Worm (Caenorhabditis elegans): ENCODE data around the gene twk-14.

Gene twk-14

DNA sequence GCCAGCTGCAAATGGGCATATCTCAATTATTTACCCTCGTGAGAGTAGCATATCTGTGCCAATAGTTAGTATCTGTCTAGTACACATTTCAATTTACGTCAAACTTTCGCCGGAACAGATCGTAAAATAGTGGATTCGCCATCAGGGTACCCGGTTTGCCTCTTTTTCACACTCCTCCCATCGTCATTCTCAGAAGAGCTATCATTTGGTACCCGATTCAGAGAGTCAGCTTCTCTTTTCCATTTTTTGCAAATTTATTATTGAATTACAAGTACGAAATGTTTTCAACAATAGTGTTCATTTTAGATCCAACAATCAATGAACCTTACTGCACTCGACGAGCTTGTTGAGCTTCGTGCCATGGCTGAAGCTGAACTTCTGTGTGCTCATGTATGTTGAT, 33.5 kb upstream of the twk-14 start, which contains the start of gene C54D10.5:
C54D10.5 (plus strand) TSS at position 301 of the 400 bp plus-strand sequence.
- no peak for TF ChIP-seq ztf-18 (tag; optimal IDR thresholded peaks at IDR 0.05)
- TF ChIP-seq aptf-2 (GFP tag; conservative IDR thresholded peaks at IDR 0.05), result no peak
- no peak for TF ChIP-seq F55B11.4 (tag; optimal IDR thresholded peaks at IDR 0.05; ENCODE audit: borderline replicate concordance, insufficient read depth)

DNA sequence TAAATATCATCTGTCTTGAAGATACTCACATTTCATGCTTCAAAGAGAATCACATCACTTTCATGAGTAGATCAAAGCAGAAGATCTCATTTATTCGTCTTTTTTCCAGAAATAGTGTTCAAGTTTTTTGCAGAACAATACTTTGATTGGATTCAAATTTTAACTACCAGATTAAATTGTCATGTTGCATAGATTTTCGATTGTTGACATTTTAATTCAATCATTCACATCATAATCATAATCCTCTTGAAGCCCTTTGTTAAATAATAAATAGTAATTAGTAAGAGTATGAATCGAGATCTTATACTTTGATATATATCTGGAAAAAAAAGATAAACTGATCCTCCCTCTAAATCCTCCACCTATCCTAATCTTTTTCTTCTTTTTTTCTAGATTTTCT, 32.3 kb upstream of the twk-14 start:
- no peak for TF ChIP-seq nhr-120 (GFP tag; IDR thresholded peaks at IDR 0.05)

DNA sequence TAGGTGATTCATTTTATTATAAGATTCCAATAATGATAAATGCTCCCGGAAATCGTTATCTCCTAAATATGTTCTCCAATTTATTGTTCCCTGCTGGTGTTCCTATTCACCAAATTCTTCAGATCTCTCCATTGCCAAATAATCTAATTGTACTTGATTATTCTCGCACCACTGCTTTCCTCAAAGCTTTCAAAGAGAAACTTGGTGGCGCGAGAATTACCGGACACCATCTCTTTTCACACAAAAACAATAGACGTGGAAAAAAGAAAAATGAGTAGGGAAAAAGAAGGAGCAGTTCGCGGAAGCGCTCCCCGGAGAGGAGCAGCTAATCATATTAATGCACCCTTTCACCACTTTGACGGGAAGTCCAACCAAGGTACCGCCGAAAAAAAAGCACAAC, 25.9 kb upstream of the twk-14 start:
- TF ChIP-seq madf-8 (GFP tag; conservative IDR thresholded peaks at IDR 0.05) (no peak), ztf-28 (GFP tag; IDR thresholded peaks at IDR 0.05) (no peak), nfya-1 (tag; optimal IDR thresholded peaks at IDR 0.05; ENCODE audit: borderline replicate concordance, insufficient read depth) (no peak), C17E4.6 (GFP tag; IDR thresholded peaks at IDR 0.05) (no peak), Y56A3A.18 (GFP tag; IDR thresholded peaks at IDR 0.05) (no peak), F57A8.1 (GFP tag; optimal IDR thresholded peaks at IDR 0.05) (no peak), snpc-4 (GFP tag; optimal IDR thresholded peaks at IDR 0.05) (no peak), snpc-4 (tag; optimal IDR thresholded peaks at IDR 0.05) (no peak), mes-4 (tag; optimal IDR thresholded peaks at IDR 0.05) (no peak), hlh-26 (GFP tag; conservative IDR thresholded peaks at IDR 0.05) (no peak), aptf-2 (GFP tag; conservative IDR thresholded peaks at IDR 0.05) (no peak), rec-8 (tag; optimal IDR thresholded peaks at IDR 0.05) (no peak), die-1 (tag; optimal IDR thresholded peaks at IDR 0.05) (no peak), bed-2 (GFP tag; IDR thresholded peaks at IDR 0.05) (no peak), ztf-25 (GFP tag; IDR thresholded peaks at IDR 0.05) (no peak)

DNA sequence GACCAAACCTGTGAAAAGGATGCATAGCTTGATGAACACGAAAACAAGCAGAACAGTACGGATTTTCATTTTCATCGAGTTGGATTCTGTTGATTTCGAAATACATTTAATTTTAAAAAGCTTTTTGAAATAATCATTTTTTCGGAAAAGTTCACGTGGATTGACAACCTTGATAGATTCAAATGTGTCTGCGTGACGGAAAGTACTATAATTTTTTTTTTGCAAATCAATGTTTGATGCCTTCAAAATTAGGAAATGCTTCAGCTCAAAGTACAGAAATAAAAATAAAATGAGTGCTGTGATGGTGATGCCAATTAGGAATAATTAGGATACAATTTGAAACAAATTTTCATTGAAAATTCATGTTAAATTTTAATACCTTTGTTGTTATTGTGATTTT, 25.3 kb upstream of the twk-14 start, which contains the start of gene C54D10.4:
C54D10.4 (minus strand) TSS at position 101 of the 400 bp plus-strand sequence.
- TF ChIP-seq hlh-26 (GFP tag; conservative IDR thresholded peaks at IDR 0.05), result no peak
- TF ChIP-seq tbx-9 (tag; optimal IDR thresholded peaks at IDR 0.05; ENCODE audit: borderline replicate concordance), result no peak
- TF ChIP-seq snpc-1.3 (tag; optimal IDR thresholded peaks at IDR 0.05; ENCODE audit: insufficient read depth), result no peak

DNA sequence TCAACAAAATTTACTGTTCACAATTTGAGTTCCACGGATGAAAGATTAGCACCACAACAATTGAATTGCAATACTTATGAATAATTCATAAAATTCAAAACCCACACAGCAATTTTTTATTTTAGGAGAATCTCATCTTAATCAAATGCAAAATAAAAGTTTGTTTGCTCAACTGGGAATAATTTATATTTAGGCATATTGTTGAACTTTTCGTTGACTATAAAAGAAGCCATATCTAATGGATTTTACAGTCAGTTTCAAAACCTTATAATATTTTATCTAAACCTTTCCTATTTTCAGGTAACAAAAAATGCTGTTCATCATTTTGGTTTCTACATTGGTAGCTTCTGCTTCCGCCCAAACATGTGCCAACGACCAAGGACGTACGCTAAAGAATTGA, 22.8 kb upstream of the twk-14 start, which contains the start of gene C54D10.3:
C54D10.3 (plus strand) TSS at position 301 of the 400 bp plus-strand sequence.
- TF ChIP-seq nhr-120 (GFP tag; IDR thresholded peaks at IDR 0.05), result no peak
- TF ChIP-seq mes-4 (tag; optimal IDR thresholded peaks at IDR 0.05), result no peak

DNA sequence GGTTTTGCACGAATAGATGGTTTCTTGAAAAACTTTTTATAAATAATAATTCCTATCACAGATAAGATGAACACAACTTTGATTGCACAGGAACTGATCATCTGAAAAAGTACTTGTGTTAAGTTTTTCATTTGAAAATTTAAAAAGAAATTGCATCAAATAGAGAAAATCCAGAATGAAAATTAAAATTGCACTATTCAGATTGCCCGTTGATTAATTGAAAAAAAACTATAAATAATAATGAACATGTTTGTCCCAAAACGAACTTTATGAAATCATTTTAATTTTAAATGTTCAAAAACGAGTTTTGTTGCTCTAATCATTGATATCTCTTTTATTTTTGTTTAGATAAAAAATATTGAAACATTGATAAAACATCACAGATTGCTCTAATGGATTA, 21.8 kb upstream of the twk-14 start, which contains the start of gene cdr-3:
cdr-3 (minus strand) TSS at position 101 of the 400 bp plus-strand sequence.
- TF ChIP-seq dpl-1 (GFP tag; optimal IDR thresholded peaks at IDR 0.05) (no peak), attf-3 (GFP tag; conservative IDR thresholded peaks at IDR 0.05) (no peak), F52B5.7 (tag; optimal IDR thresholded peaks at IDR 0.05) (no peak), nhr-27 (tag; optimal IDR thresholded peaks at IDR 0.05) (no peak), atf-7 (tag; optimal IDR thresholded peaks at IDR 0.05) (no peak), Y53F4B.3 (GFP tag; IDR thresholded peaks at IDR 0.05) (no peak), snpc-1.1 (tag; optimal IDR thresholded peaks at IDR 0.05; ENCODE audit: insufficient read depth) (no peak), unc-62 (GFP tag; optimal IDR thresholded peaks at IDR 0.05) (no peak), ceh-58 (GFP tag; IDR thresholded peaks at IDR 0.05) (no peak), ceh-79 (tag; optimal IDR thresholded peaks at IDR 0.05) (no peak), T07F8.4 (tag; optimal IDR thresholded peaks at IDR 0.05) (no peak), nhr-80 (tag; optimal IDR thresholded peaks at IDR 0.05) (no peak), ceh-100 (GFP tag; IDR thresholded peaks at IDR 0.05) (no peak), cebp-1 (GFP tag; IDR thresholded peaks at IDR 0.05) (no peak), cebp-1 (tag; optimal IDR thresholded peaks at IDR 0.05) (no peak), Y53G8AR.9 (GFP tag; conservative IDR thresholded peaks at IDR 0.05) (no peak), F49E8.2 (tag; optimal IDR thresholded peaks at IDR 0.05; ENCODE audit: insufficient read depth) (no peak), ceh-40 (GFP tag; IDR thresholded peaks at IDR 0.05) (no peak), tbp1 (GFP tag; optimal IDR thresholded peaks at IDR 0.05) (no peak), rpc-1 (optimal IDR thresholded peaks at IDR 0.05) (no peak), rpc-1 (tag; optimal IDR thresholded peaks at IDR 0.05) (no peak)

All from whole organism, young adult.